Worm (Caenorhabditis elegans) whole organism, L4 larva: Measurements from ENCODE around the gene F15G9.1.
A peak's percentile ranks its signal among the peaks of the same experiment; 100 is the strongest.

ENCODE experiments used
- D1046.2 ChIP-seq: fragments of 200-800 bp; sonication (Bioruptor generic); IDR thresholded peaks from 2 replicates; pipeline ENCODE4 v1.3.6; 2022; ENCODE audit warnings: missing genetic modification characterization, missing compliant biosample characterization
- F26F4.8 ChIP-seq: fragments of 200-800 bp; sonication (Bioruptor generic); conservative IDR thresholded peaks from 2 replicates; pipeline ENCODE4 v1.3.6; 2022; ENCODE audit warnings: missing genetic modification characterization, missing compliant biosample characterization
- F44E2.7 ChIP-seq: fragments of 200-800 bp; sonication (Bioruptor generic); IDR thresholded peaks from 2 replicates; pipeline ENCODE4 v2.1.2; 2022; ENCODE audit warnings: missing genetic modification characterization, missing compliant biosample characterization
- F49E8.2 ChIP-seq: sonication (generic microtip); optimal IDR thresholded peaks from 2 replicates; lab custom pipeline; 2016; ENCODE audit warnings: missing compliant biosample characterization, mild to moderate bottlenecking, missing genetic modification characterization, borderline replicate concordance
- R02D3.7 ChIP-seq: fragments of 150-350 bp; sonication (generic microtip); optimal IDR thresholded peaks from 3 replicates; lab custom pipeline; 2014; ENCODE audit warnings: missing biosample characterization, missing genetic modification characterization
- T20F7.1 ChIP-seq: fragments of 200-800 bp; sonication (Bioruptor generic); optimal IDR thresholded peaks from 2 replicates; lab custom pipeline; 2018; ENCODE audit warnings: mild to moderate bottlenecking, missing genetic modification characterization, missing compliant biosample characterization
- T26A8.4 ChIP-seq: fragments of 200-800 bp; sonication (Bioruptor generic); IDR thresholded peaks from 2 replicates; pipeline ENCODE4 v1.3.6; 2022; ENCODE audit warnings: missing genetic modification characterization, missing compliant biosample characterization
- Y105C5A.15 ChIP-seq: fragments of 200-800 bp; sonication (Bioruptor generic); IDR thresholded peaks from 2 replicates; pipeline ENCODE4 v1.3.6; 2022; ENCODE audit warnings: missing genetic modification characterization, missing compliant biosample characterization
- Y48G9A.11 ChIP-seq: fragments of 200-800 bp; sonication (Bioruptor generic); IDR thresholded peaks from 2 replicates; pipeline ENCODE4 v1.3.6; 2022; ENCODE audit warnings: missing genetic modification reagents, missing genetic modification characterization, missing compliant biosample characterization
- Y5F2A.4 ChIP-seq: fragments of 200-800 bp; sonication (Bioruptor generic); optimal IDR thresholded peaks from 2 replicates; lab custom pipeline; 2018; ENCODE audit warnings: mild to moderate bottlenecking, missing genetic modification characterization, missing compliant biosample characterization
- ZK337.2 ChIP-seq: fragments of 200-800 bp; sonication (Bioruptor generic); IDR thresholded peaks from 2 replicates; pipeline ENCODE4 v1.3.6; 2022; ENCODE audit warnings: missing genetic modification reagents, missing genetic modification characterization, missing compliant biosample characterization
- ZK546.5 ChIP-seq, 2 experiments: sonication (generic microtip); optimal IDR thresholded peaks; 2 replicates each; lab custom pipeline; 2017; ENCODE audit warnings: missing biosample characterization in 2 of 2, missing genetic modification characterization in 2 of 2
- aha-1 ChIP-seq: fragments of 150-350 bp; peaks from one replicate; lab custom pipeline; 2014; ENCODE audit warnings: missing biosample characterization, missing genetic modification characterization
- aly-2 ChIP-seq: sonication (generic microtip); optimal IDR thresholded peaks from 2 replicates; lab custom pipeline; 2018; ENCODE audit warnings: missing biosample characterization, missing genetic modification characterization
- ceh-20 ChIP-seq: fragments of 200-800 bp; sonication (Bioruptor generic); IDR thresholded peaks from 2 replicates; pipeline ENCODE4 v1.3.6; 2022; ENCODE audit warnings: missing genetic modification reagents, missing genetic modification characterization, missing compliant biosample characterization
- ceh-44 ChIP-seq: fragments of 200-800 bp; sonication (Bioruptor generic); IDR thresholded peaks from 2 replicates; pipeline ENCODE4 v1.3.6; 2022; ENCODE audit warnings: missing genetic modification reagents, missing genetic modification characterization, missing compliant biosample characterization
- daf-12 ChIP-seq: fragments of 150-350 bp; optimal IDR thresholded peaks from 2 replicates; lab custom pipeline; 2014; ENCODE audit warnings: missing biosample characterization, missing genetic modification reagents, missing genetic modification characterization
- daf-16 ChIP-seq, 3 experiments: sonication (generic microtip); optimal IDR thresholded peaks; 2 replicates each; lab custom pipeline; 2016 to 2017; ENCODE audit warnings: missing genetic modification characterization in 3 of 3, missing genetic modification reagents in 3 of 3, mild to moderate bottlenecking in 2 of 3, missing compliant biosample characterization in 2 of 3, missing biosample characterization in 1 of 3, moderate library complexity in 1 of 3
- daf-19 ChIP-seq: fragments of 200-800 bp; sonication (Bioruptor generic); conservative IDR thresholded peaks from 2 replicates; pipeline ENCODE4 v1.3.6; 2022; ENCODE audit warnings: missing genetic modification characterization, missing compliant biosample characterization
- daf-8 ChIP-seq: fragments of 200-800 bp; sonication (Bioruptor generic); IDR thresholded peaks from 2 replicates; pipeline ENCODE4 v1.3.6; 2022; ENCODE audit warnings: missing genetic modification characterization, missing compliant biosample characterization
- dmd-9 ChIP-seq: fragments of 200-800 bp; sonication (Bioruptor generic); IDR thresholded peaks from 2 replicates; pipeline ENCODE4 v1.3.6; 2022; ENCODE audit warnings: missing genetic modification reagents, missing genetic modification characterization, missing compliant biosample characterization
- duxl-1 ChIP-seq: sonication (generic microtip); optimal IDR thresholded peaks from 2 replicates; lab custom pipeline; 2016; ENCODE audit warnings: mild to moderate bottlenecking, missing genetic modification characterization, moderate library complexity, missing compliant biosample characterization; ENCODE audit not compliant: poor library complexity
- egl-27 ChIP-seq: sonication (generic microtip); optimal IDR thresholded peaks from 3 replicates; lab custom pipeline; 2017; ENCODE audit warnings: missing biosample characterization, missing genetic modification reagents, missing genetic modification characterization
- fos-1 ChIP-seq: fragments of 150-350 bp; optimal IDR thresholded peaks from 2 replicates; lab custom pipeline; 2014; ENCODE audit warnings: missing biosample characterization, missing genetic modification characterization
- lim-7 ChIP-seq: fragments of 200-800 bp; sonication (Bioruptor generic); IDR thresholded peaks from 2 replicates; pipeline ENCODE4 v1.3.6; 2022; ENCODE audit warnings: missing genetic modification characterization, missing compliant biosample characterization
- lin-29 ChIP-seq: fragments of 200-800 bp; sonication (Bioruptor generic); IDR thresholded peaks from 2 replicates; pipeline ENCODE4 v1.3.6; 2022; ENCODE audit warnings: missing genetic modification reagents, missing genetic modification characterization, missing compliant biosample characterization
- lin-38 ChIP-seq: fragments of 200-800 bp; sonication (Bioruptor generic); IDR thresholded peaks from 2 replicates; pipeline ENCODE4 v1.3.6; 2022; ENCODE audit warnings: missing genetic modification reagents, missing genetic modification characterization, missing compliant biosample characterization
- lir-3 ChIP-seq: sonication (generic microtip); optimal IDR thresholded peaks from 2 replicates; lab custom pipeline; 2016; ENCODE audit warnings: mild to moderate bottlenecking, missing genetic modification characterization, missing compliant biosample characterization
- madf-5 ChIP-seq, 2 experiments: fragments of 200-800 bp; sonication (Bioruptor generic); IDR thresholded peaks; 2 replicates each; pipeline ENCODE4 v1.3.6; 2022; ENCODE audit warnings: missing compliant biosample characterization in 2 of 2, missing genetic modification characterization in 2 of 2
- madf-9 ChIP-seq: fragments of 200-800 bp; sonication (Bioruptor generic); conservative IDR thresholded peaks from 2 replicates; pipeline ENCODE4 v1.3.6; 2022; ENCODE audit warnings: missing genetic modification reagents, missing genetic modification characterization, missing compliant biosample characterization
- mdt-29 ChIP-seq: fragments of 200-800 bp; sonication (Bioruptor generic); IDR thresholded peaks from 2 replicates; pipeline ENCODE4 v1.3.6; 2022; ENCODE audit warnings: missing genetic modification reagents, missing genetic modification characterization, missing compliant biosample characterization
- mep-1 ChIP-seq: fragments of 150-350 bp; sonication (generic microtip); optimal IDR thresholded peaks from 3 replicates; lab custom pipeline; 2014; ENCODE audit warnings: missing biosample characterization, missing genetic modification characterization
- mes-2 ChIP-seq: sonication (generic microtip); optimal IDR thresholded peaks from 2 replicates; lab custom pipeline; 2016; ENCODE audit warnings: missing genotype, mild to moderate bottlenecking, missing genetic modification characterization, missing compliant biosample characterization; ENCODE audit not compliant: poor library complexity, severe bottlenecking
- mxl-3 ChIP-seq: fragments of 200-800 bp; sonication (Bioruptor generic); optimal IDR thresholded peaks from 2 replicates; lab custom pipeline; 2018; ENCODE audit warnings: mild to moderate bottlenecking, missing genetic modification characterization, missing compliant biosample characterization
- nhr-102 ChIP-seq: sonication (generic microtip); optimal IDR thresholded peaks from 2 replicates; lab custom pipeline; 2016; ENCODE audit warnings: mild to moderate bottlenecking, missing genetic modification characterization, moderate library complexity, missing compliant biosample characterization
- nhr-111 ChIP-seq: fragments of 200-800 bp; sonication (Bioruptor generic); optimal IDR thresholded peaks from 2 replicates; lab custom pipeline; 2018; ENCODE audit warnings: mild to moderate bottlenecking, missing genetic modification characterization, missing compliant biosample characterization
- nhr-25 ChIP-seq: sonication (generic microtip); optimal IDR thresholded peaks from 2 replicates; lab custom pipeline; 2017; ENCODE audit warnings: missing genetic modification characterization, mild to moderate bottlenecking, missing compliant biosample characterization, antibody characterized with exemption, moderate library complexity, borderline replicate concordance; ENCODE audit not compliant: insufficient read depth
- nhr-28 ChIP-seq: fragments of 150-350 bp; optimal IDR thresholded peaks from 2 replicates; lab custom pipeline; 2014; ENCODE audit warnings: missing biosample characterization, missing genetic modification characterization
- nhr-76 ChIP-seq: fragments of 150-350 bp; optimal IDR thresholded peaks from 2 replicates; lab custom pipeline; 2014; ENCODE audit warnings: missing biosample characterization, missing genetic modification characterization
- pha-4 ChIP-seq, 2 experiments: fragments of 150-350 bp in 1 of 2; fragments of 200-800 bp in 1 of 2; sonication (Bioruptor generic) in 1 of 2; IDR thresholded peaks in 1 of 2; optimal IDR thresholded peaks in 1 of 2; 2 replicates each; pipeline versions ENCODE4 v1.3.6 to Lab custom; 2014 to 2022; ENCODE audit warnings: missing genetic modification characterization in 2 of 2, missing genetic modification reagents in 2 of 2, missing biosample characterization in 1 of 2, missing compliant biosample characterization in 1 of 2
- php-3 ChIP-seq: fragments of 200-800 bp; sonication (Bioruptor generic); IDR thresholded peaks from 2 replicates; pipeline ENCODE4 v1.3.6; 2022; ENCODE audit warnings: missing genetic modification reagents, missing genetic modification characterization, missing compliant biosample characterization
- pqm-1 ChIP-seq: sonication (generic microtip); optimal IDR thresholded peaks from 2 replicates; lab custom pipeline; 2017; ENCODE audit warnings: missing biosample characterization, missing genetic modification characterization
- rbr-2 ChIP-seq: sonication (generic microtip); optimal IDR thresholded peaks from 2 replicates; lab custom pipeline; 2016; ENCODE audit warnings: missing genotype, missing genetic modification characterization, missing compliant biosample characterization
- saeg-2 ChIP-seq: fragments of 200-800 bp; sonication (Bioruptor generic); IDR thresholded peaks from 2 replicates; pipeline ENCODE4 v1.3.6; 2022; ENCODE audit warnings: missing genetic modification reagents, missing genetic modification characterization, missing compliant biosample characterization
- snpc-1.2 ChIP-seq: fragments of 200-800 bp; sonication (Bioruptor generic); IDR thresholded peaks from 2 replicates; pipeline ENCODE4 v1.3.6; 2022; ENCODE audit warnings: missing genetic modification reagents, missing genetic modification characterization, missing compliant biosample characterization
- unc-130 ChIP-seq: sonication (generic microtip); optimal IDR thresholded peaks from 2 replicates; lab custom pipeline; 2016; ENCODE audit warnings: missing genetic modification reagents, missing genetic modification characterization, missing compliant biosample characterization
- zfp-2 ChIP-seq: sonication (generic microtip); optimal IDR thresholded peaks from 2 replicates; lab custom pipeline; 2016; ENCODE audit warnings: mild to moderate bottlenecking, missing genetic modification characterization, missing compliant biosample characterization
- zip-11 ChIP-seq: fragments of 200-800 bp; sonication (Bioruptor generic); IDR thresholded peaks from 2 replicates; pipeline ENCODE4 v1.3.6; 2022; ENCODE audit warnings: missing genetic modification characterization, missing compliant biosample characterization
- ztf-11 ChIP-seq: fragments of 150-350 bp; optimal IDR thresholded peaks from 2 replicates; lab custom pipeline; 2014; ENCODE audit warnings: missing biosample characterization, missing genetic modification characterization

F15G9.1 gene

DNA sequence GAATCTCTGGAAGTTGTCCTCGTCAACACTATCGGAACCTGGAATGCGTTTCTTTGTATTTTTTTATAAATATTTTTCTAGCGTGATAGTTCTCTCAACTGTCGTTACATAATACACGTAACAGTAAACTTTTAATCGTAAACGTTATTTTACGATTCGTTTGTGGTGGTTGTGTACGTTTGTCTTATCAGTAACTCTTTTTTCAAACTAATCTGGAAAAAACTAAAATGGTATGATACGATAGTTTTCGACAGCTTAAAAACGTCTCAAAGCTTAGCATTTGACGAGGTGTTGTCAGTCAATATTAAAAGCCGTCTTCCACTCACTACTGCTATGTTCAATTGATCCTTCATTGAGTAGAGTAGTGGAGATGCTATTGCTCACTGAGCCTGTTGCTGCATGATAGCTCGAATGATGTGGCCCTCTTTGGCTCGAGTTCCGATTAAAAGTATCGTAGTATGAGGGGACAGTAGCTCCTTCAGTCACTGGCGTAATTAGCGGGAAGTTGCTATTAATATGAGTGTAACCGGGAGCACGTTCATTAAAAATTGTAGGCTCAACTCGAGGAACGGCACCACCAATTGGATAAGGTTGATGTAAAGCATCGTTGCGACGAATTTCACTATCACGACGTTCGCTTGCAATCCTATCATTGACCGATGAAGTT is 29.3 kb upstream of the F15G9.1 start (continued):
- TF ChIP-seq egl-27 (tag; lab: Kevin White, UChicago) (no peak), ceh-20 (GFP tag; lab: Robert Waterston, UW) (no peak), daf-8 (GFP tag; lab: Robert Waterston, UW) (no peak), R02D3.7 (tag; lab: Kevin White, UChicago) (no peak), nhr-25 (tag; lab: Kevin White, UChicago) (no peak), D1046.2 (GFP tag; lab: Robert Waterston, UW) (no peak), unc-130 (no peak), aly-2 (tag; lab: Kevin White, UChicago) (no peak), mep-1 (tag; lab: Kevin White, UChicago) (no peak), nhr-76 (no peak), snpc-1.2 (GFP tag; lab: Robert Waterston, UW) (no peak), lin-29 (GFP tag; lab: Robert Waterston, UW) (no peak), zip-11 (no peak), ZK546.5 (tag; optimal IDR thresholded peaks at IDR 0.05; lab: Kevin White, UChicago) (no peak), T26A8.4 (GFP tag; lab: Robert Waterston, UW) (peak; percentile 28; the same call in 1 of the 2 replicates), pha-4 (GFP tag; IDR thresholded peaks at IDR 0.05; lab: Robert Waterston, UW) (no peak), pha-4 (tag; optimal IDR thresholded peaks at IDR 0.05; lab: Kevin White, UChicago) (no peak), mes-2 (tag; lab: Kevin White, UChicago) (no peak), lim-7 (no peak), rbr-2 (no peak), fos-1 (tag; lab: Kevin White, UChicago) (no peak), daf-19 (GFP tag; lab: Robert Waterston, UW) (no peak), madf-5 (GFP tag; IDR thresholded peaks at IDR 0.05; lab: Robert Waterston, UW) (no peak), zfp-2 (tag; lab: Kevin White, UChicago) (no peak), nhr-111 (GFP tag; lab: Kevin White, UChicago) (no peak), F44E2.7 (GFP tag; lab: Robert Waterston, UW) (no peak), ZK337.2 (GFP tag; lab: Robert Waterston, UW) (no peak), Y105C5A.15 (no peak), duxl-1 (no peak), dmd-9 (GFP tag; lab: Robert Waterston, UW) (no peak), lir-3 (tag; lab: Kevin White, UChicago) (no peak), mxl-3 (GFP tag; lab: Kevin White, UChicago) (no peak), F49E8.2 (tag; lab: Kevin White, UChicago) (no peak), Y48G9A.11 (GFP tag; lab: Robert Waterston, UW) (no peak), pqm-1 (tag; lab: Kevin White, UChicago) (peak; percentile 64), nhr-102 (tag; lab: Kevin White, UChicago) (no peak), F26F4.8 (GFP tag; lab: Robert Waterston, UW) (no peak), saeg-2 (no peak), php-3 (GFP tag; lab: Robert Waterston, UW) (peak; percentile 50; the same call in 1 of the 2 replicates), mdt-29 (GFP tag; lab: Robert Waterston, UW) (no peak), T20F7.1 (GFP tag; lab: Kevin White, UChicago) (no peak), nhr-28 (tag; lab: Kevin White, UChicago) (peak; percentile 42), ztf-11 (tag; lab: Kevin White, UChicago) (no peak), madf-9 (GFP tag; lab: Robert Waterston, UW) (no peak), ceh-44 (GFP tag; lab: Robert Waterston, UW) (no peak), daf-12 (tag; lab: Kevin White, UChicago) (no peak), Y5F2A.4 (GFP tag; lab: Kevin White, UChicago) (no peak), aha-1 (tag; lab: Kevin White, UChicago) (peak; percentile 95), lin-38 (no peak), daf-16 (GFP tag; optimal IDR thresholded peaks at IDR 0.05; lab: Kevin White, UChicago) (no peak), daf-16 (tag; optimal IDR thresholded peaks at IDR 0.05; lab: Kevin White, UChicago) (peak; percentile 93)
